Fruit fly (Drosophila melanogaster): ENCODE data around the gene E2f1.

Gene E2f1

DNA sequence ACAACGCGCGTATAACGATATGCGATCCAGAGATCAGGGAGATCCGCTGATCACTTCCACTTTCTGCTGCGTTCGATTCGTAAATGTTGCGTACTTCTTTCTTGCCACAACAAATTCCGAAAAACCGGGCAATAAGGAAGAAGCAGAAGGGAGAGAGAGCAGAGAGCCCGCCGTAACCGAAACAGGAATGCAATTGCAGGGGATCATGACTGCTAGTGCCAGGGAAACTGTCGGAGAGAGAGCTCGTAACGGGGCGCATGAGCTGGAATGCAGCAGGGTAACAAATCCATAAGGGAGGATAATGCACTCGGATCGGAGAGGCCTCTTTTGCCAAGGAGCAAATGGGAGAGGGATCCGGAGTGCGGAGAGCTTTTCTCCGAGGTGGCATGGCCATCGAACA is 22.2 kb downstream of the E2f1 start:
- TF ChIP-seq Sp1 (GFP tag; optimal IDR thresholded peaks at IDR 0.05): no peak
- TF ChIP-seq tai (GFP tag; optimal IDR thresholded peaks at IDR 0.05): no peak
- TF ChIP-seq dsf (GFP tag; optimal IDR thresholded peaks at IDR 0.05; ENCODE audit: borderline replicate concordance): no peak
- TF ChIP-seq Hnf4 (GFP tag; optimal IDR thresholded peaks at IDR 0.05): no peak
- no peak for TF ChIP-seq Vsx2 (GFP tag; optimal IDR thresholded peaks at IDR 0.05; ENCODE audit: partially characterized antibody)
- TF ChIP-seq Jra (GFP tag; optimal IDR thresholded peaks at IDR 0.05): no peak
- no peak for TF ChIP-seq Hr83 (GFP tag; optimal IDR thresholded peaks at IDR 0.05; ENCODE audit: poor library complexity, severe bottlenecking)
- TF ChIP-seq Dif (GFP tag; optimal IDR thresholded peaks at IDR 0.05; ENCODE audit: partially characterized antibody): peak; percentile 42
- no peak for TF ChIP-seq lola (GFP tag; optimal IDR thresholded peaks at IDR 0.05)
- no peak for TF ChIP-seq Hr78 (GFP tag; optimal IDR thresholded peaks at IDR 0.05)
- no peak for TF ChIP-seq ey (GFP tag; optimal IDR thresholded peaks at IDR 0.05)
- no peak for TF ChIP-seq Dfd (GFP tag; optimal IDR thresholded peaks at IDR 0.05)
- peak in 1 of 2 experiments; percentile 36 for TF ChIP-seq dl (GFP tag; optimal IDR thresholded peaks at IDR 0.05; ENCODE audit: insufficient read depth in 1 of 2, partially characterized antibody in 2 of 2)
- TF ChIP-seq brk (GFP tag; optimal IDR thresholded peaks at IDR 0.05): no peak

DNA sequence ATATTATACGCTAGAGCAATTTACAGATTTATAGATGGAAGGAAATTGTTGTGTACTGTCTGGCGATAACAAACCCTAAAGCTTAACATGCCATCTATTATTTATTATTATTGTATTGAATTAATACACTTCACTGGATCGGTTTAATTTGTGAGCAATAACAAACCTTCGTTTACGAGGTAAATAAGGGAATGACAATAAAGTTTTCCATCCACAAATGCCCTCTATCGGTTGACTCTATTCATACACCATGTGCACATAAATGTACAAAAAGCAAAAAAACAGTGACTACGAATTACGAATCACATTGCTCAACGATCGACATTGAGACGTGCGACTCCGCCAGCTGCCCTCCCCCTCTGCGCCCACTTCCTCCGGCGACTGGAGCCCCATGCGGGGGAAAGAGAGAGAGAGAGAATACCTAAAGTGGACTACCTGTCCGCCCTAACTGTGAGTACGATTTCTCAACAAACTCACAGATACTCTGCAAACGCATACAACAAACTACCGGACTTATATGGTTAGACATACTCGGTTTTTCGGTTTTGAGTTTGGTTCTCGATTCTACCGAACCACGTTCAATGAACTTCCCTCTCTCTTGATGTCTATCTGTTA is 23.7 kb downstream of the E2f1 start:
- TF ChIP-seq Rel (GFP tag; optimal IDR thresholded peaks at IDR 0.05): no peak
- no peak for TF ChIP-seq Rel (tag; optimal IDR thresholded peaks at IDR 0.05)
- no peak for TF ChIP-seq Hr78 (GFP tag; optimal IDR thresholded peaks at IDR 0.05)

DNA sequence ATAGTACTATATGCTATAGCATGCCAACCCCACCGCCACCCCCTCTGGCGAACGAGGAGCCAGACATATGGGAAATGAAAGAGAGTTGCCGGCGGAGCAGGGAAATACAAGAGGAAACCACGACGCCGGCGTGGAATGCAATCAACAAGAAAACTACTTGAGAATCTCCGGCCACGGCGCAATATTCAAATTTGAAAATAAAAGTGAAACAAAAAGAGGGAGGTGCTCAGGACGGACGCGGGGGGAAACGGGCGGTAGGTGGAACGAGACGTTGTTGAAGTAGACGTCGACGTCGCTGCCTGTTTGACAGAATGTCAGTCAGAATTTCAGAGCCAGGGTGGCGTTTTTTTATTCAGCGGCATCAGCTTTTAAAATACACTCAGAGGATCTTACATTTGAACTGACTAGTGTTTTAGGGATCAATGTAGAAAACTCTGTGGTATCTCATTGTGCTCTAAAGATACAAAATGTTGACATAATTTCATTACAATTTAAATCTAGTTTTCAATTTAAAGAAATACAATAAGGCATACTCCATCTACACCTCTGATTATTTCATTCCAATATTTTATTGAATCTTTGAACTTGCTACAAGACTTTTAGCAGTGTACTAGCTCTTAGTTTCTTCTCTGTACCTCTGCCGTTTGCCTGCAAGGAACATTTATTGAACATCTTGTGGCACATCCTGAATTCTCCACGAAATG is 24.5 kb downstream of the E2f1 start:
- TF ChIP-seq brk (GFP tag; optimal IDR thresholded peaks at IDR 0.05) (no peak), pan (optimal IDR thresholded peaks at IDR 0.05) (no peak), Sp1 (GFP tag; optimal IDR thresholded peaks at IDR 0.05) (peak; percentile 12), N (GFP tag; optimal IDR thresholded peaks at IDR 0.05) (no peak), h (GFP tag; optimal IDR thresholded peaks at IDR 0.05) (peak; percentile 20), jim (GFP tag; optimal IDR thresholded peaks at IDR 0.05) (no peak), ey (GFP tag; optimal IDR thresholded peaks at IDR 0.05) (peak; percentile 24), foxo (GFP tag; optimal IDR thresholded peaks at IDR 0.05) (peak in 1 of 2 experiments; percentile 35), rgr (GFP tag; optimal IDR thresholded peaks at IDR 0.05) (peak; percentile 19), woc (GFP tag; optimal IDR thresholded peaks at IDR 0.05) (peak; percentile 22), OdsH (GFP tag; optimal IDR thresholded peaks at IDR 0.05) (peak; percentile 34), fru (GFP tag; optimal IDR thresholded peaks at IDR 0.05) (peak; percentile 27), tai (GFP tag; optimal IDR thresholded peaks at IDR 0.05) (no peak), usp (GFP tag; optimal IDR thresholded peaks at IDR 0.05) (no peak), CrebA (GFP tag; optimal IDR thresholded peaks at IDR 0.05; ENCODE audit: borderline replicate concordance) (no peak), HLH106 (tag; optimal IDR thresholded peaks at IDR 0.05) (peak; percentile 14)

DNA sequence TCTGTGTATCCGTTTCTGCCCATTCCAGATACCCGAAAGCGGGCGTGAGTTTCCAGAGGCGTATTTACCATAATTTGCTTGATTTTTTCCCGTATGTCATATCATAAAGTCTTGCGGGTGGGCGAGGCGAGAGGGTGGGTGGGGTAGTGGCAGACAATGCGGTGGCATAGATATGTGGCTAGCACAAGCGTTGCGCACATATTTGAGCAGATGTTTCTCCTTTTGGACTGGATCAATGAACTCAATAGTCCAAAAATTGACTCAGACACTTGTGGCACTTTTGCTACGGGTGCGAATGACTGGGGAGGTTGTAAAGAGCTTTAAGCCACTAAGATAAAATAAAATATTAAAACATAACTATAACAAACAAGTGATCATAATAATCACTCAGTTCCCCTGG is 25.5 kb downstream of the E2f1 start:
- TF ChIP-seq tai (GFP tag; optimal IDR thresholded peaks at IDR 0.05): no peak
- no peak for TF ChIP-seq brk (GFP tag; optimal IDR thresholded peaks at IDR 0.05)
- no peak for TF ChIP-seq foxo (GFP tag; optimal IDR thresholded peaks at IDR 0.05)
- no peak for TF ChIP-seq sage (GFP tag; optimal IDR thresholded peaks at IDR 0.05)
- TF ChIP-seq Mio (GFP tag; optimal IDR thresholded peaks at IDR 0.05): no peak
- TF ChIP-seq sv (GFP tag; optimal IDR thresholded peaks at IDR 0.05): no peak
- no peak for TF ChIP-seq HLH106 (tag; optimal IDR thresholded peaks at IDR 0.05)
- TF ChIP-seq dsf (GFP tag; optimal IDR thresholded peaks at IDR 0.05; ENCODE audit: borderline replicate concordance): no peak
- no peak for TF ChIP-seq OdsH (GFP tag; optimal IDR thresholded peaks at IDR 0.05)
- TF ChIP-seq Abd-B (GFP tag; optimal IDR thresholded peaks at IDR 0.05): no peak
- TF ChIP-seq Myc (optimal IDR thresholded peaks at IDR 0.05): no peak
- TF ChIP-seq Rel (GFP tag; optimal IDR thresholded peaks at IDR 0.05): no peak
- no peak for TF ChIP-seq Rel (tag; optimal IDR thresholded peaks at IDR 0.05)
- no peak for TF ChIP-seq usp (GFP tag; optimal IDR thresholded peaks at IDR 0.05)
- no peak for TF ChIP-seq Vsx2 (GFP tag; optimal IDR thresholded peaks at IDR 0.05; ENCODE audit: partially characterized antibody)

Data from whole organism, wandering third instar larva.